Worm (Caenorhabditis elegans) whole organism, L1 larva: ENCODE results near the gene drd-5.

Experiments
- ama-1 ChIP-seq: fragments of 150-350 bp; optimal IDR thresholded peaks from 2 replicates; lab custom pipeline; 2014
- elt-2 ChIP-seq: sonication (generic microtip); optimal IDR thresholded peaks from 2 replicates; lab custom pipeline; 2016; ENCODE audit warnings: missing genetic modification characterization, mild to moderate bottlenecking, inconsistent platforms, missing compliant biosample characterization, missing genetic modification reagents
- elt-3 ChIP-seq, 6 experiments: fragments of 150-350 bp in 1 of 6; sonication (generic microtip); optimal IDR thresholded peaks; 2 replicates each; lab custom pipeline; 2017 to 2018; ENCODE audit warnings: missing biosample characterization in 6 of 6, missing genetic modification characterization in 6 of 6, inconsistent platforms in 1 of 6
- mep-1 ChIP-seq: fragments of 150-350 bp; optimal IDR thresholded peaks from 2 replicates; lab custom pipeline; 2014; ENCODE audit warnings: missing biosample characterization, missing genetic modification characterization
- nhr-12 ChIP-seq: sonication (generic microtip); optimal IDR thresholded peaks from 2 replicates; lab custom pipeline; 2017; ENCODE audit warnings: missing biosample characterization, missing genetic modification characterization
- nhr-20 ChIP-seq: sonication (generic microtip); optimal IDR thresholded peaks from 2 replicates; lab custom pipeline; 2016; ENCODE audit warnings: mild to moderate bottlenecking, missing genetic modification characterization, missing compliant biosample characterization
- ztf-4 ChIP-seq: fragments of 150-350 bp; optimal IDR thresholded peaks from 2 replicates; lab custom pipeline; 2014; ENCODE audit warnings: missing biosample characterization, missing genetic modification characterization

- TF ChIP-seq mep-1 (tag; lab: Kevin White, UChicago) (no peak), nhr-20 (tag; lab: Kevin White, UChicago) (no peak), elt-3 (tag; optimal IDR thresholded peaks at IDR 0.05; lab: Kevin White, UChicago) (no peak), ztf-4 (tag; lab: Kevin White, UChicago) (no peak), elt-2 (tag; lab: Kevin White, UChicago) (no peak), ama-1 (lab: Kevin White, UChicago) (no peak), nhr-12 (no peak)
Observed at ce11 chrX:8297333-8297732, 48.8 kb downstream of the drd-5 start.
